Worm (Caenorhabditis elegans) whole organism, late embryonic: ENCODE measurements around the gene ZK1320.13.

Experiments
- ama-1 ChIP-seq: fragments of 150-350 bp; optimal IDR thresholded peaks from 2 replicates; lab custom pipeline; 2014
- ceh-18 ChIP-seq: sonication (generic microtip); optimal IDR thresholded peaks from 2 replicates; lab custom pipeline; 2016; ENCODE audit warnings: missing genetic modification characterization, missing compliant biosample characterization
- ceh-30 ChIP-seq: fragments of 150-350 bp; optimal IDR thresholded peaks from 2 replicates; lab custom pipeline; 2014; ENCODE audit warnings: missing biosample characterization, missing genetic modification characterization
- dve-1 ChIP-seq: sonication (generic microtip); optimal IDR thresholded peaks from 2 replicates; lab custom pipeline; 2017; ENCODE audit warnings: antibody characterized with exemption, mild to moderate bottlenecking, missing genetic modification characterization, missing compliant biosample characterization
- hlh-13 ChIP-seq: fragments of 200-800 bp; sonication (Bioruptor generic); optimal IDR thresholded peaks from 2 replicates; lab custom pipeline; 2018; ENCODE audit warnings: mild to moderate bottlenecking, missing genetic modification characterization, missing compliant biosample characterization
- hlh-30 ChIP-seq: sonication (generic microtip); optimal IDR thresholded peaks from 2 replicates; lab custom pipeline; 2017; ENCODE audit warnings: antibody characterized with exemption, missing genetic modification characterization, missing compliant biosample characterization; ENCODE audit not compliant: insufficient read depth
- nfya-1 ChIP-seq: sonication (generic microtip); optimal IDR thresholded peaks from 2 replicates; lab custom pipeline; 2017; ENCODE audit warnings: missing genetic modification characterization, mild to moderate bottlenecking, missing compliant biosample characterization, antibody characterized with exemption, moderate library complexity
- pat-9 ChIP-seq: fragments of 200-800 bp; sonication (Bioruptor generic); optimal IDR thresholded peaks from 2 replicates; lab custom pipeline; 2018; ENCODE audit warnings: mild to moderate bottlenecking, missing genetic modification characterization, moderate library complexity, missing compliant biosample characterization
- pha-4 ChIP-seq: fragments of 150-350 bp; optimal IDR thresholded peaks from 2 replicates; lab custom pipeline; 2018; ENCODE audit warnings: missing biosample characterization, missing genetic modification reagents, missing genetic modification characterization
- pqm-1 ChIP-seq: sonication (generic microtip); optimal IDR thresholded peaks from 2 replicates; lab custom pipeline; 2016; ENCODE audit warnings: missing genetic modification characterization, missing compliant biosample characterization
- syd-9 ChIP-seq: sonication (generic microtip); optimal IDR thresholded peaks from 2 replicates; lab custom pipeline; 2016; ENCODE audit warnings: mild to moderate bottlenecking, missing genetic modification characterization, moderate library complexity, missing compliant biosample characterization

ce11 chrII:9684175-9684574, 3.6 kb downstream of the ZK1320.13 start:
- TF ChIP-seq hlh-30 (no peak), pha-4 (tag; lab: Kevin White, UChicago) (no peak), ama-1 (lab: Kevin White, UChicago) (no peak), syd-9 (no peak), ceh-18 (no peak), dve-1 (no peak), hlh-13 (GFP tag; lab: Kevin White, UChicago) (no peak), nfya-1 (tag; lab: Kevin White, UChicago) (no peak), ceh-30 (tag; lab: Kevin White, UChicago) (no peak), pqm-1 (tag; lab: Kevin White, UChicago) (no peak), pat-9 (tag; lab: Kevin White, UChicago) (no peak)
